Fruit fly (Drosophila melanogaster) whole organism, adult: Measurements from ENCODE around the gene Arpc4.

Source experiments
- CG11617 ChIP-seq: fragments of 200-800 bp; sonication (Bioruptor generic); optimal IDR thresholded peaks from 2 replicates; lab custom pipeline; 2017; ENCODE audit warnings: mild to moderate bottlenecking, missing biosample characterization, missing genetic modification reagents, missing genetic modification characterization
- CG12768 ChIP-seq: fragments of 200-800 bp; sonication (Bioruptor generic); optimal IDR thresholded peaks from 2 replicates; lab custom pipeline; 2017; ENCODE audit warnings: missing biosample characterization, missing genetic modification characterization, mild to moderate bottlenecking, moderate library complexity, missing genetic modification reagents
- CG14711 ChIP-seq: fragments of 200-800 bp; sonication (Bioruptor generic); optimal IDR thresholded peaks from 2 replicates; lab custom pipeline; 2018; ENCODE audit warnings: missing biosample characterization, mild to moderate bottlenecking, missing genetic modification characterization, moderate library complexity
- CG1620 ChIP-seq: fragments of 200-800 bp; sonication (Bioruptor generic); optimal IDR thresholded peaks from 2 replicates; lab custom pipeline; 2016; ENCODE audit warnings: missing biosample characterization, missing genetic modification characterization
- CG33017 ChIP-seq: fragments of 200-800 bp; sonication (Bioruptor generic); optimal IDR thresholded peaks from 2 replicates; lab custom pipeline; 2018; ENCODE audit warnings: missing biosample characterization, mild to moderate bottlenecking, missing genetic modification characterization, moderate library complexity
- CG5204 ChIP-seq: fragments of 200-800 bp; sonication (Bioruptor generic); optimal IDR thresholded peaks from 2 replicates; lab custom pipeline; 2016; ENCODE audit warnings: missing biosample characterization, missing genetic modification characterization
- CG7045 ChIP-seq: fragments of 200-800 bp; sonication (Bioruptor generic); optimal IDR thresholded peaks from 2 replicates; lab custom pipeline; 2017; ENCODE audit warnings: missing biosample characterization, mild to moderate bottlenecking, missing genetic modification characterization
- CG7101 ChIP-seq: fragments of 200-800 bp; sonication (Bioruptor generic); optimal IDR thresholded peaks from 2 replicates; lab custom pipeline; 2018; ENCODE audit warnings: missing biosample characterization, mild to moderate bottlenecking, missing genetic modification characterization, moderate library complexity
- Clk ChIP-seq: fragments of 200-800 bp; sonication (Bioruptor generic); optimal IDR thresholded peaks from 2 replicates; lab custom pipeline; 2017; ENCODE audit warnings: missing biosample characterization, missing genetic modification characterization
- Crg-1 ChIP-seq: fragments of 200-800 bp; sonication (Bioruptor generic); optimal IDR thresholded peaks from 2 replicates; lab custom pipeline; 2016; ENCODE audit warnings: missing biosample characterization, missing genetic modification characterization
- Hr96 ChIP-seq: fragments of 200-800 bp; sonication (Bioruptor generic); optimal IDR thresholded peaks from 2 replicates; lab custom pipeline; 2016; ENCODE audit warnings: missing biosample characterization, missing genetic modification characterization
- Mnt ChIP-seq: fragments of 200-800 bp; sonication (Bioruptor generic); optimal IDR thresholded peaks from 2 replicates; lab custom pipeline; 2016; ENCODE audit warnings: missing biosample characterization, mild to moderate bottlenecking, missing genetic modification characterization
- bab1 ChIP-seq: fragments of 200-800 bp; sonication (Bioruptor generic); optimal IDR thresholded peaks from 3 replicates; lab custom pipeline; 2019; ENCODE audit warnings: missing biosample characterization, mild to moderate bottlenecking, missing genetic modification characterization, moderate library complexity
- cic ChIP-seq: fragments of 200-800 bp; sonication (Bioruptor generic); optimal IDR thresholded peaks from 2 replicates; lab custom pipeline; 2017; ENCODE audit warnings: missing biosample characterization, mild to moderate bottlenecking, missing genetic modification characterization, moderate library complexity
- cnc ChIP-seq, 2 experiments: fragments of >200 bp; optimal IDR thresholded peaks; 2 replicates each; lab custom pipeline; 2017
- kay ChIP-seq: fragments of 200-800 bp; sonication (Bioruptor generic); peaks from one replicate; lab custom pipeline; 2016; ENCODE audit warnings: missing biosample characterization, missing genetic modification characterization, borderline replicate concordance
- ovo ChIP-seq: fragments of 200-800 bp; sonication (Bioruptor generic); optimal IDR thresholded peaks from 2 replicates; lab custom pipeline; 2016; ENCODE audit warnings: missing biosample characterization, missing genetic modification characterization
- pad ChIP-seq: fragments of 200-800 bp; sonication (Bioruptor generic); optimal IDR thresholded peaks from 3 replicates; lab custom pipeline; 2017; ENCODE audit warnings: missing biosample characterization, missing genetic modification characterization, mild to moderate bottlenecking, moderate library complexity, missing genetic modification reagents
- tj ChIP-seq: fragments of 200-800 bp; sonication (Bioruptor generic); optimal IDR thresholded peaks from 3 replicates; lab custom pipeline; 2017; ENCODE audit warnings: missing biosample characterization, mild to moderate bottlenecking, missing genetic modification characterization, moderate library complexity
- toe ChIP-seq: fragments of 200-800 bp; sonication (Bioruptor generic); optimal IDR thresholded peaks from 2 replicates; lab custom pipeline; 2016; ENCODE audit warnings: missing biosample characterization, missing genetic modification characterization

The Arpc4 gene

dm6 chr2L:6085733-6086317 lies 39.1 kb upstream of the Arpc4 start:
- TF ChIP-seq CG11617 (GFP tag; lab: Kevin White, UChicago) (no peak), toe (no peak), tj (GFP tag; lab: Kevin White, UChicago) (no peak), cic (GFP tag; lab: Kevin White, UChicago) (no peak), ovo (no peak), CG7101 (tag; lab: Kevin White, UChicago) (no peak), CG1620 (GFP tag; lab: Kevin White, UChicago) (no peak), CG14711 (tag; lab: Kevin White, UChicago) (no peak), bab1 (GFP tag; lab: Kevin White, UChicago) (no peak), CG33017 (no peak), kay (GFP tag; lab: Kevin White, UChicago) (no peak), Mnt (GFP tag; lab: Kevin White, UChicago) (no peak), Clk (no peak), CG7045 (GFP tag; lab: Kevin White, UChicago) (no peak), CG5204 (GFP tag; lab: Kevin White, UChicago) (no peak), CG12768 (no peak), Crg-1 (GFP tag; lab: Kevin White, UChicago) (no peak), Hr96 (no peak), cnc (optimal IDR thresholded peaks at IDR 0.05; lab: Kevin White, UChicago) (no peak), pad (no peak)

dm6 chr2L:6086771-6087170 lies 38.2 kb upstream of the Arpc4 start:
- TF ChIP-seq bab1 (GFP tag; lab: Kevin White, UChicago) (no peak), CG7045 (GFP tag; lab: Kevin White, UChicago) (no peak), tj (GFP tag; lab: Kevin White, UChicago) (peak; percentile 29), CG33017 (no peak), cic (GFP tag; lab: Kevin White, UChicago) (no peak), CG14711 (tag; lab: Kevin White, UChicago) (peak; percentile 8), CG11617 (GFP tag; lab: Kevin White, UChicago) (no peak), Clk (no peak), CG1620 (GFP tag; lab: Kevin White, UChicago) (no peak), CG5204 (GFP tag; lab: Kevin White, UChicago) (no peak), CG12768 (peak; percentile 20)

- TF ChIP-seq tj (GFP tag; lab: Kevin White, UChicago) (no peak), Clk (no peak)
These were observed 37.2 kb upstream of the Arpc4 start for dm6 chr2L:6087685-6088084.

DNA sequence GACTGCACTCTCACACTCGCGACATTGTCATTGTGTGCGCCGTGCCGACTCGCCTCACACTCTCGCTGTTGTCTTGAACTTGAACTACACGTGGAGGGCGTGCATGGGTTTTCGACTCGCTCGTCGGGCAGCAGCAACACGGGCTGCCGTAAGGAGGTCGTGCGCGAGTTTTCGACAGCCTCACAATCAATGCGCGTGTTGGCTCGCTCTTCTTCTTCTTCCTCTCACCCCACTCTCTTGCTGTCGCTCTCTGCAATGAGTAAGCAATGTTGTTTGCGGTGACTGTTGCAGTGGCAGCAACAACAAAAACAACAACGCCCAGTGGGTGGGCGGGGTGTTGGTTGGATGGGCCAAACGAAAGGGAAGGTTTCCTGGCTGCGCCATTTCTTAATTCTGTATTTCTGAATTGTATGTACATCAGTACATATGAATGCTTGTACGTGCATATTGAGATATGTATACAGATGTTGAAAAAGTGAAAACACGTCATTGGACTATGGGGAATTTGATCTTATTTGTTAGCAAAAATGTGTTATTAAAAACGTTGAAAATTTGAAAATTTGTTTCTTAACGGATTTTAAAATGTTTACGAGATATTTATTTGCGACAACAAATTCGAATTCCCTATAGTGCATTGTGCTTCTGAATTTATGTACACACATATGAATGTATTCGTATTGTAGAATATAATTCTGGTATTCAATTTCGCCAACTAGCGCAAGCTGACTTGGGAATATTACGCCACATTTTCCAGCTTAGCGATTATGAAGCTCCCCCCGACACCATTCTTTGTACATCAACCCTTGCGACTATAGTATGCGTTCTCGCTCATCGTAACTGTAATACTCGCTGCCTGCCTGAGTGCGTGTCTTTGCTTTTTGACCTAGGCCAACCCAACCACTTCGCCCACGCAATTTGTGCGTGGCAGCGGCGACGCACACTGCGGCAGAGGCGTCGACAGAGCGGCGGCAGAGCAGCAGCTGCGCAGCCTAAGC lies 36.3 kb upstream of the Arpc4 start:
- TF ChIP-seq CG7045 (GFP tag; lab: Kevin White, UChicago), result peak; percentile 47
- TF ChIP-seq CG7101 (tag; lab: Kevin White, UChicago), result peak; percentile 66
- TF ChIP-seq pad, result peak; percentile 54
- TF ChIP-seq ovo, result peak; percentile 63
- peak; percentile 48 for TF ChIP-seq CG33017
- peak; percentile 49 for TF ChIP-seq Crg-1 (GFP tag; lab: Kevin White, UChicago)
- peak; percentile 69 for TF ChIP-seq CG11617 (GFP tag; lab: Kevin White, UChicago)
- TF ChIP-seq tj (GFP tag; lab: Kevin White, UChicago), result peak; percentile 85
- TF ChIP-seq kay (GFP tag; lab: Kevin White, UChicago), result peak; percentile 100
- peak; percentile 99 for TF ChIP-seq cic (GFP tag; lab: Kevin White, UChicago)
- TF ChIP-seq CG12768, result peak; percentile 88
- peak; percentile 52 for TF ChIP-seq Hr96
- no peak for TF ChIP-seq CG5204 (GFP tag; lab: Kevin White, UChicago)
- no peak for TF ChIP-seq CG14711 (tag; lab: Kevin White, UChicago)
- TF ChIP-seq Mnt (GFP tag; lab: Kevin White, UChicago), result peak; percentile 99
- TF ChIP-seq Clk, result peak; percentile 47
- no peak for TF ChIP-seq toe
- peak; percentile 91 to 93 for TF ChIP-seq cnc (optimal IDR thresholded peaks at IDR 0.05; lab: Kevin White, UChicago)
- peak; percentile 19 for TF ChIP-seq CG1620 (GFP tag; lab: Kevin White, UChicago)
- TF ChIP-seq bab1 (GFP tag; lab: Kevin White, UChicago), result peak; percentile 79

DNA sequence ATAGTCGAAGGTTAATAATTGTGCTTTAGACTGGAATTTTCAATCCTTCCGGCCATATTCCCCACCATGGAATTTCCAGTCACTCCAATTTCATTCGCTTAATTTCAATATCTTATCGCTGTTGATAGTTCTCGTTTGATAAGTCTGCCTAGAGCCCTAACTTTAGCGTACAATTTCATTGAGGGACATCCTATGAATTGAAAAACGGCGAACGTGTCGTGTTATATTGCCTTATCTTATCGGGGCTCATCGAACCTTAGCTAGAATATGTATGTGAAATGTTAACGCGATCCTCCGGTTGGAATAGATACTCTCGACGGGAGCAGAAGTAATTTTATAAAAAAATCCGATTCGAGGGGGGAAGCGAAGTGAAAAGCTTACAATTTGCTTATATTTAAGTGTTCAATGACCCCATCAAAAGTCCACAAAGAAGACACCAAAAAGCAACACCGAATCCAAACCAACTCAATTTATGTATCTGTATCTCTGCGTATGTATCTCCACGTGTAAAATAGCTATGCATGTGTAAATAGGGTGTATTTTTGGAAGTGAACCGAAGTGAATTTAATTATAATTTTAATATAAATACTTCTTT lies 35.2 kb upstream of the Arpc4 start:
- TF ChIP-seq kay (GFP tag; lab: Kevin White, UChicago) (no peak), CG1620 (GFP tag; lab: Kevin White, UChicago) (no peak), Hr96 (no peak), tj (GFP tag; lab: Kevin White, UChicago) (no peak), CG14711 (tag; lab: Kevin White, UChicago) (no peak), bab1 (GFP tag; lab: Kevin White, UChicago) (no peak), cic (GFP tag; lab: Kevin White, UChicago) (peak; percentile 99), CG33017 (no peak)
